Worm (Caenorhabditis elegans) whole organism, young adult: ENCODE data around the gene F56H9.8.

Source experiments
- Y56A3A.18 ChIP-seq: fragments of 200-800 bp; sonication (Bioruptor generic); IDR thresholded peaks from 2 replicates; pipeline ENCODE4 v1.3.6; 2022; ENCODE audit warnings: missing genetic modification reagents, missing genetic modification characterization, missing compliant biosample characterization
- lsl-1 ChIP-seq: fragments of 200-800 bp; sonication (Bioruptor generic); optimal IDR thresholded peaks from 2 replicates; lab custom pipeline; 2018; ENCODE audit warnings: mild to moderate bottlenecking, missing genetic modification characterization, moderate library complexity, missing compliant biosample characterization

DNA sequence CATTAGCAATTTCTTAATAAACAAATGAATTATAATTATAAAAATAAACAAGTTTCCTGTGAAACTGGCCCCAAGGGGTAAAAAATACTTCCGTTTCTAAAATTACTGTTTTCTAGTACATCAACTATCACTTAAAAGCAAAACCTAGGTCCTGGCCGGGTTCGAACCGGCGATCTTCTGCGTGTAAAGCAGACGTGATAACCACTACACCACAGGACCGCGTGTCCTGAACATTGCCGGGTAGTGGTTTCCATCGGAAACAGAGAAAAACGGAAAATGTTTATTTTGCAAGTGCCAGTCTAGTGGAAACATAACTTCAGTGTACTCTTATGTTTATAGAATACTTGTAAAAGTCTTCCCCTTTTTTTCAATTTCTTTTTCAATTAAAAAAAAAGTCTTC, 38.6 kb downstream of the F56H9.8 start:
- TF ChIP-seq Y56A3A.18 (GFP tag; lab: Robert Waterston, UW) (no peak), lsl-1 (GFP tag; lab: Kevin White, UChicago) (no peak)
